Fruit fly (Drosophila melanogaster): ENCODE results near the gene Trp1.
A peak's percentile ranks its signal among the peaks of the same experiment; 100 is the strongest.

Trp1 gene

dm6 chr2L:9966983-9967737, 42.0 kb upstream of the Trp1 start, which contains the start of the genes Dref and RpL13 (continued):
- TF ChIP-seq CG33213 (GFP tag; optimal IDR thresholded peaks at IDR 0.05) (peak; percentile 92), CG17385 (GFP tag; optimal IDR thresholded peaks at IDR 0.05) (peak; percentile 92), da (GFP tag; optimal IDR thresholded peaks at IDR 0.05) (peak; percentile 61), Blimp-1 (GFP tag; optimal IDR thresholded peaks at IDR 0.05) (peak; percentile 66), pfk (GFP tag; optimal IDR thresholded peaks at IDR 0.05) (peak; percentile 85), CG7963 (GFP tag; IDR thresholded peaks at IDR 0.05; ENCODE audit: partially characterized antibody) (peak; percentile 66; the same call in 1 of the 3 replicates), pnt (GFP tag; optimal IDR thresholded peaks at IDR 0.05) (peak; percentile 51), ham (GFP tag; IDR thresholded peaks at IDR 0.05) (0 out of 2 replicates have a peak, but pooled peaks have one; percentile 5), CG18011 (GFP tag; optimal IDR thresholded peaks at IDR 0.05) (peak; percentile 85), GATAe (GFP tag; conservative IDR thresholded peaks at IDR 0.05) (peak; percentile 28; the same call in 1 of the 2 replicates), cas (GFP tag; IDR thresholded peaks at IDR 0.05) (no peak), usp (GFP tag; optimal IDR thresholded peaks at IDR 0.05) (no peak), CG10366 (GFP tag; IDR thresholded peaks at IDR 0.05) (peak; percentile 68), CG2889 (GFP tag; IDR thresholded peaks at IDR 0.05) (no peak), ewg (GFP tag; optimal IDR thresholded peaks at IDR 0.05) (peak; percentile 75), Atf3 (GFP tag; optimal IDR thresholded peaks at IDR 0.05) (peak; percentile 74), schlank (tag; optimal IDR thresholded peaks at IDR 0.05) (peak; percentile 95), D19B (GFP tag; optimal IDR thresholded peaks at IDR 0.05) (peak; percentile 75), CG32767 (GFP tag; IDR thresholded peaks at IDR 0.05) (peak; percentile 76), jumu (GFP tag; optimal IDR thresholded peaks at IDR 0.05) (peak; percentile 82), CG9437 (GFP tag; optimal IDR thresholded peaks at IDR 0.05) (peak; percentile 83), Xbp1 (GFP tag; optimal IDR thresholded peaks at IDR 0.05) (peak; percentile 77), CG1602 (GFP tag; optimal IDR thresholded peaks at IDR 0.05) (peak; percentile 36), Deaf1 (tag; optimal IDR thresholded peaks at IDR 0.05) (peak; percentile 64), Myb (GFP tag; optimal IDR thresholded peaks at IDR 0.05) (peak; percentile 72), Poxn (GFP tag; IDR thresholded peaks at IDR 0.05) (peak; percentile 57; the same call in 1 of the 2 replicates), ro (GFP tag; IDR thresholded peaks at IDR 0.05) (no peak), inv (GFP tag; IDR thresholded peaks at IDR 0.05; ENCODE audit: partially characterized antibody) (peak; percentile 76), CG2116 (GFP tag; optimal IDR thresholded peaks at IDR 0.05) (peak; percentile 96), Tbp (GFP tag; optimal IDR thresholded peaks at IDR 0.05) (no peak), gsb-n (tag; optimal IDR thresholded peaks at IDR 0.05) (peak; percentile 88), CG13894 (tag; optimal IDR thresholded peaks at IDR 0.05) (peak; percentile 85), CG12744 (GFP tag; optimal IDR thresholded peaks at IDR 0.05) (peak; percentile 80), CG6689 (GFP tag; IDR thresholded peaks at IDR 0.05) (peak; percentile 44; the same call in 1 of the 2 replicates), CG9817 (tag; optimal IDR thresholded peaks at IDR 0.05) (peak; percentile 80), CG10959 (GFP tag; IDR thresholded peaks at IDR 0.05) (peak; percentile 51; the same call in 1 of the 2 replicates), lov (optimal IDR thresholded peaks at IDR 0.05) (no peak), lov (GFP tag; IDR thresholded peaks at IDR 0.05) (peak; percentile 96), ase (GFP tag; IDR thresholded peaks at IDR 0.05) (peak; percentile 73; the same call in 2 of the 3 replicates), CG17568 (GFP tag; optimal IDR thresholded peaks at IDR 0.05) (no peak), tup (GFP tag; optimal IDR thresholded peaks at IDR 0.05) (peak; percentile 54), fd96Cb (tag; optimal IDR thresholded peaks at IDR 0.05) (peak; percentile 40), CG5953 (GFP tag; IDR thresholded peaks at IDR 0.05) (peak; percentile 73), CG34376 (GFP tag; optimal IDR thresholded peaks at IDR 0.05) (peak; percentile 99), btn (GFP tag; optimal IDR thresholded peaks at IDR 0.05) (peak; percentile 73), Sox100B (GFP tag; optimal IDR thresholded peaks at IDR 0.05) (peak; percentile 93), CG1647 (GFP tag; optimal IDR thresholded peaks at IDR 0.05) (peak; percentile 66), br (optimal IDR thresholded peaks at IDR 0.05) (no peak), mam (GFP tag; optimal IDR thresholded peaks at IDR 0.05) (peak; percentile 84), CG4707 (GFP tag; optimal IDR thresholded peaks at IDR 0.05) (peak; percentile 94)
